Worm (Caenorhabditis elegans): ENCODE measurements around the gene otub-3.

DNA sequence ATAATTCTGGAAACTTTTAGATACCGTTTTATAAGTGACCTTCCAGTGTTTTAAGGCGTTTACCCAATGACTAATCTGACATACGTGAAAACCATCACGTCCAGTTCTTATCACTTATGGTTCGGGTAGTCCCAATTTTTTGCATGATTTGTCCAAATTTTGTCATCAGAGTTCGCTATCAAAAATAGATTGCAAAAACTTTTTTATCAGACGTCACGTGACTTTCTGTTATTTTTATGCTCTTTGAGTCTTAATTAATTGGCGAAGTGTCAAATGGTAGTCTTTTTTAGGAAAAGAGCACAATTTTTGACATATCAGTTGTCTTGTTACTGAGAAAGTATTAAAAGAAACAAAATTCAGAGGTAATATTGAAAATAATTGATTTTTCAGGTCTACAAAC lies 1.7 kb downstream of the otub-3 start:
- TF ChIP-seq unc-39 (tag; optimal IDR thresholded peaks at IDR 0.05) (no peak), mdl-1 (tag; optimal IDR thresholded peaks at IDR 0.05) (no peak)
